Worm (Caenorhabditis elegans) whole organism, L2 larva: ENCODE results near the gene nhr-79.

ENCODE experiments used
- C34F6.9 ChIP-seq: fragments of 150-350 bp; optimal IDR thresholded peaks from 2 replicates; lab custom pipeline; 2014; ENCODE audit warnings: missing biosample characterization, missing genetic modification characterization
- F13H6.1 ChIP-seq: sonication (generic microtip); optimal IDR thresholded peaks from 2 replicates; lab custom pipeline; 2016; ENCODE audit warnings: missing genetic modification characterization, missing compliant biosample characterization
- R02D3.7 ChIP-seq: fragments of 150-350 bp; optimal IDR thresholded peaks from 2 replicates; lab custom pipeline; 2014; ENCODE audit warnings: missing biosample characterization, missing genetic modification characterization
- Y55F3AM.14 ChIP-seq: fragments of 200-800 bp; sonication (Bioruptor generic); optimal IDR thresholded peaks from 2 replicates; lab custom pipeline; 2018; ENCODE audit warnings: mild to moderate bottlenecking, missing genetic modification characterization, missing compliant biosample characterization
- ZK546.5 ChIP-seq: sonication (generic microtip); optimal IDR thresholded peaks from 2 replicates; lab custom pipeline; 2017; ENCODE audit warnings: missing biosample characterization, missing genetic modification characterization
- alr-1 ChIP-seq: fragments of 150-350 bp; optimal IDR thresholded peaks from 2 replicates; lab custom pipeline; 2014; ENCODE audit warnings: missing biosample characterization, missing genetic modification characterization
- aly-2 ChIP-seq: fragments of 150-350 bp; optimal IDR thresholded peaks from 2 replicates; lab custom pipeline; 2014; ENCODE audit warnings: missing biosample characterization, missing genetic modification characterization
- ama-1 ChIP-seq: fragments of 150-350 bp; optimal IDR thresholded peaks from 2 replicates; lab custom pipeline; 2018; ENCODE audit warnings: inconsistent platforms
- blmp-1 ChIP-seq: sonication (generic microtip); optimal IDR thresholded peaks from 2 replicates; lab custom pipeline; 2017; ENCODE audit warnings: missing genetic modification characterization, mild to moderate bottlenecking, missing compliant biosample characterization, antibody characterized with exemption, moderate library complexity; ENCODE audit not compliant: insufficient read depth
- ceh-82 ChIP-seq: fragments of 150-350 bp; optimal IDR thresholded peaks from 2 replicates; lab custom pipeline; 2014; ENCODE audit warnings: missing biosample characterization, missing genetic modification characterization
- crh-2 ChIP-seq: sonication (generic microtip); optimal IDR thresholded peaks from 2 replicates; lab custom pipeline; 2017; ENCODE audit warnings: missing biosample characterization, missing genetic modification characterization
- dmd-4 ChIP-seq: sonication (generic microtip); optimal IDR thresholded peaks from 2 replicates; lab custom pipeline; 2017; ENCODE audit warnings: missing biosample characterization, missing genetic modification characterization
- elt-3 ChIP-seq: sonication (generic microtip); optimal IDR thresholded peaks from 2 replicates; lab custom pipeline; 2017; ENCODE audit warnings: missing biosample characterization, missing genetic modification characterization
- fos-1 ChIP-seq: fragments of 150-350 bp; optimal IDR thresholded peaks from 2 replicates; lab custom pipeline; 2014; ENCODE audit warnings: missing biosample characterization, missing genetic modification characterization
- gmeb-1 ChIP-seq: fragments of 150-350 bp; optimal IDR thresholded peaks from 2 replicates; lab custom pipeline; 2014; ENCODE audit warnings: missing biosample characterization, missing genetic modification characterization
- lin-11 ChIP-seq: fragments of 150-350 bp; sonication (generic microtip); optimal IDR thresholded peaks from 2 replicates; lab custom pipeline; 2014; ENCODE audit warnings: missing biosample characterization, missing genetic modification characterization, inconsistent platforms, mixed read lengths
- lin-13 ChIP-seq: fragments of 150-350 bp; optimal IDR thresholded peaks from 2 replicates; lab custom pipeline; 2014; ENCODE audit warnings: missing biosample characterization, missing genetic modification reagents, missing genetic modification characterization
- lin-39 ChIP-seq: fragments of 150-350 bp; optimal IDR thresholded peaks from 2 replicates; lab custom pipeline; 2014; ENCODE audit warnings: missing biosample characterization, missing genetic modification reagents, missing genetic modification characterization
- lsy-2 ChIP-seq, 2 experiments: fragments of 150-350 bp in 1 of 2; sonication (generic microtip) in 1 of 2; optimal IDR thresholded peaks; 2 replicates each; lab custom pipeline; 2014 to 2017; ENCODE audit warnings: missing biosample characterization in 2 of 2, missing genetic modification characterization in 2 of 2
- mab-5 ChIP-seq: fragments of 150-350 bp; optimal IDR thresholded peaks from 2 replicates; lab custom pipeline; 2014; ENCODE audit warnings: missing biosample characterization, missing genetic modification characterization
- mbf-1 ChIP-seq: sonication (generic microtip); optimal IDR thresholded peaks from 2 replicates; lab custom pipeline; 2017; ENCODE audit warnings: missing biosample characterization, missing genetic modification characterization
- mdl-1 ChIP-seq, 2 experiments: fragments of 150-350 bp in 1 of 2; sonication (generic microtip) in 1 of 2; optimal IDR thresholded peaks; 2 replicates each; lab custom pipeline; 2017; ENCODE audit warnings: missing biosample characterization in 2 of 2, missing genetic modification characterization in 2 of 2
- nhr-10 ChIP-seq: sonication (generic microtip); optimal IDR thresholded peaks from 2 replicates; lab custom pipeline; 2017; ENCODE audit warnings: missing biosample characterization, missing genetic modification characterization
- nhr-11 ChIP-seq: fragments of 150-350 bp; optimal IDR thresholded peaks from 2 replicates; lab custom pipeline; 2014; ENCODE audit warnings: missing biosample characterization, missing genetic modification characterization
- nhr-12 ChIP-seq: fragments of 150-350 bp; optimal IDR thresholded peaks from 2 replicates; lab custom pipeline; 2014; ENCODE audit warnings: missing biosample characterization, missing genetic modification characterization
- nhr-129 ChIP-seq: fragments of 150-350 bp; optimal IDR thresholded peaks from 2 replicates; lab custom pipeline; 2014; ENCODE audit warnings: missing biosample characterization, missing genetic modification characterization
- nhr-21 ChIP-seq: fragments of 150-350 bp; optimal IDR thresholded peaks from 2 replicates; lab custom pipeline; 2014; ENCODE audit warnings: missing biosample characterization, missing genetic modification characterization
- nhr-23 ChIP-seq: fragments of 150-350 bp; optimal IDR thresholded peaks from 2 replicates; lab custom pipeline; 2014; ENCODE audit warnings: missing biosample characterization, missing genetic modification reagents, missing genetic modification characterization
- nhr-237 ChIP-seq: fragments of 150-350 bp; optimal IDR thresholded peaks from 2 replicates; lab custom pipeline; 2014; ENCODE audit warnings: missing biosample characterization, missing genetic modification characterization
- nhr-25 ChIP-seq: fragments of 150-350 bp; sonication (generic microtip); optimal IDR thresholded peaks from 3 replicates; lab custom pipeline; 2014; ENCODE audit warnings: missing biosample characterization, missing genetic modification characterization
- nhr-6 ChIP-seq: fragments of 150-350 bp; optimal IDR thresholded peaks from 2 replicates; lab custom pipeline; 2014; ENCODE audit warnings: missing biosample characterization, missing genetic modification characterization
- nhr-77 ChIP-seq: fragments of 150-350 bp; optimal IDR thresholded peaks from 2 replicates; lab custom pipeline; 2014; ENCODE audit warnings: missing biosample characterization, missing genetic modification characterization
- peb-1 ChIP-seq: fragments of 150-350 bp; optimal IDR thresholded peaks from 2 replicates; lab custom pipeline; 2014; ENCODE audit warnings: missing biosample characterization, missing genetic modification characterization
- sem-4 ChIP-seq: fragments of 150-350 bp; optimal IDR thresholded peaks from 2 replicates; lab custom pipeline; 2014; ENCODE audit warnings: missing biosample characterization, missing genetic modification reagents, missing genetic modification characterization
- skn-1 ChIP-seq: sonication (generic microtip); optimal IDR thresholded peaks from 2 replicates; lab custom pipeline; 2017; ENCODE audit warnings: missing biosample characterization, missing genetic modification characterization
- sma-3 ChIP-seq: sonication (generic microtip); optimal IDR thresholded peaks from 2 replicates; lab custom pipeline; 2016; ENCODE audit warnings: missing genetic modification reagents, missing genetic modification characterization, missing compliant biosample characterization
- sma-9 ChIP-seq, 2 experiments: fragments of 150-350 bp in 1 of 2; sonication (generic microtip) in 1 of 2; optimal IDR thresholded peaks; 2 replicates each; lab custom pipeline; 2014 to 2016; ENCODE audit warnings: missing genetic modification characterization in 2 of 2, mild to moderate bottlenecking in 1 of 2, missing biosample characterization in 1 of 2, missing compliant biosample characterization in 1 of 2, missing genetic modification reagents in 1 of 2, moderate library complexity in 1 of 2
- snpc-4 ChIP-seq: fragments of 150-350 bp; optimal IDR thresholded peaks from 2 replicates; lab custom pipeline; 2014; ENCODE audit warnings: missing biosample characterization, missing genetic modification characterization
- unc-39 ChIP-seq: fragments of 150-350 bp; optimal IDR thresholded peaks from 2 replicates; lab custom pipeline; 2014; ENCODE audit warnings: missing biosample characterization, missing genetic modification characterization
- unc-55 ChIP-seq: fragments of 150-350 bp; sonication (generic microtip); optimal IDR thresholded peaks from 3 replicates; lab custom pipeline; 2014; ENCODE audit warnings: missing biosample characterization, missing genetic modification reagents, missing genetic modification characterization
- ztf-1 ChIP-seq: fragments of 200-800 bp; sonication (Bioruptor generic); conservative IDR thresholded peaks from 2 replicates; pipeline ENCODE4 v1.3.6; 2022; ENCODE audit warnings: missing genetic modification characterization, missing compliant biosample characterization
- ztf-4 ChIP-seq: fragments of 150-350 bp; optimal IDR thresholded peaks from 2 replicates; lab custom pipeline; 2014; ENCODE audit warnings: missing biosample characterization, missing genetic modification characterization

The nhr-79 gene

ce11 chrV:19202800-19203199 is 8.9 kb downstream of the nhr-79 start:
- TF ChIP-seq nhr-129 (tag; lab: Kevin White, UChicago) (no peak), R02D3.7 (tag; lab: Kevin White, UChicago) (no peak), nhr-25 (no peak), ama-1 (lab: Kevin White, UChicago) (no peak), unc-39 (tag; lab: Kevin White, UChicago) (no peak), peb-1 (tag; lab: Kevin White, UChicago) (no peak), sma-3 (GFP tag; lab: Kevin White, UChicago) (no peak), nhr-237 (no peak), nhr-21 (tag; lab: Kevin White, UChicago) (no peak), gmeb-1 (no peak), lin-39 (tag; lab: Kevin White, UChicago) (no peak), F13H6.1 (tag; lab: Kevin White, UChicago) (no peak), Y55F3AM.14 (no peak), ceh-82 (no peak), mbf-1 (tag; lab: Kevin White, UChicago) (no peak)

DNA sequence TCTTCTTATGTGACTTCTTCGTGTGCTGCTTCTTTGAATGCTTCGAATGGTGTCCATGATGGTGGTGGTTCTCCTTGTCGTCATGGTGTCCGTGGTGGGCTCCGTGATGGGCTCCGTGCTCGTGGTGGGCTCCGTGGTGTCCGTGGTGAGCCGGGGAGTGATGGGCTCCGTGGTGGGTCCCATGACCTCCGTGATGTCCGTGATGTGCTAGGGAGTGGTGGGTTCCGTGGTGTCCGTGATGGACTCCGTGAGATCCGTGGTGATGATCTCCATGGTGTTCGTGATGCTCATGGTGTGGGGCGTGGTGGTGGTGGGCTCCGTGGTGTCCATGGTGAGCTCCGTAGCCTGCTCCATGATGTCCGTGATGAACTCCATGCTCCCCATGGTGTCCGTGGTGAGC is 10.5 kb downstream of the nhr-79 start:
- TF ChIP-seq mab-5 (tag; lab: Kevin White, UChicago) (no peak), nhr-6 (tag; lab: Kevin White, UChicago) (no peak), elt-3 (no peak), nhr-237 (no peak), ztf-1 (GFP tag; lab: Robert Waterston, UW) (no peak), nhr-11 (no peak), lin-11 (tag; lab: Kevin White, UChicago) (no peak), snpc-4 (tag; lab: Kevin White, UChicago) (no peak), mdl-1 (tag; optimal IDR thresholded peaks at IDR 0.05; lab: Kevin White, UChicago) (no peak), dmd-4 (tag; lab: Kevin White, UChicago) (no peak), nhr-25 (no peak), R02D3.7 (tag; lab: Kevin White, UChicago) (no peak), nhr-12 (no peak), skn-1 (tag; lab: Kevin White, UChicago) (no peak), sma-9 (GFP tag; optimal IDR thresholded peaks at IDR 0.05; lab: Kevin White, UChicago) (no peak), sma-9 (tag; optimal IDR thresholded peaks at IDR 0.05; lab: Kevin White, UChicago) (no peak), gmeb-1 (no peak)
- TF ChIP-seq, all 48 proteins: peak for 0

ce11 chrV:19189963-19190597 is 21.6 kb downstream of the nhr-79 start, which contains the start of the genes Y39B6A.3 and pph-5:
Gene Y39B6A.3, minus strand, starts transcription at chrV:19190013.
Gene pph-5, plus strand, starts transcription at chrV:19190547.
- no peak for TF ChIP-seq nhr-10 (tag; lab: Kevin White, UChicago)
- no peak for TF ChIP-seq ceh-82
- no peak for TF ChIP-seq alr-1
- no peak for TF ChIP-seq lin-39 (tag; lab: Kevin White, UChicago)
- TF ChIP-seq lin-13 (GFP tag; lab: Kevin White, UChicago) = peak; percentile 71
- TF ChIP-seq unc-55 (GFP tag; lab: Kevin White, UChicago) = peak; percentile 32
- peak; percentile 44 for TF ChIP-seq crh-2 (tag; lab: Kevin White, UChicago)
- TF ChIP-seq Y55F3AM.14 = no peak
- no peak for TF ChIP-seq ztf-1 (GFP tag; lab: Robert Waterston, UW)
- TF ChIP-seq nhr-25 = no peak
- no peak for TF ChIP-seq elt-3
- no peak for TF ChIP-seq mbf-1 (tag; lab: Kevin White, UChicago)
- TF ChIP-seq nhr-21 (tag; lab: Kevin White, UChicago) = no peak
- TF ChIP-seq fos-1 = no peak
- TF ChIP-seq ama-1 (lab: Kevin White, UChicago) = no peak
- no peak for TF ChIP-seq skn-1 (tag; lab: Kevin White, UChicago)
- TF ChIP-seq R02D3.7 (tag; lab: Kevin White, UChicago) = peak; percentile 95
- TF ChIP-seq C34F6.9 = peak; percentile 62
- TF ChIP-seq peb-1 (tag; lab: Kevin White, UChicago) = no peak
- TF ChIP-seq nhr-11 = no peak
- TF ChIP-seq mdl-1 (tag; optimal IDR thresholded peaks at IDR 0.05; lab: Kevin White, UChicago) = no peak
- TF ChIP-seq mab-5 (tag; lab: Kevin White, UChicago) = no peak
- peak; percentile 31 for TF ChIP-seq nhr-129 (tag; lab: Kevin White, UChicago)
- TF ChIP-seq ZK546.5 (tag; lab: Kevin White, UChicago) = no peak
- TF ChIP-seq nhr-77 = no peak
- no peak for TF ChIP-seq unc-39 (tag; lab: Kevin White, UChicago)
- TF ChIP-seq nhr-23 (tag; lab: Kevin White, UChicago) = no peak
- TF ChIP-seq ztf-4 (tag; lab: Kevin White, UChicago) = no peak
- TF ChIP-seq nhr-12 = no peak
- no peak for TF ChIP-seq sma-3 (GFP tag; lab: Kevin White, UChicago)
- no peak for TF ChIP-seq aly-2 (tag; lab: Kevin White, UChicago)
- peak; percentile 34 to 70 for TF ChIP-seq lsy-2 (tag; optimal IDR thresholded peaks at IDR 0.05; lab: Kevin White, UChicago)
- TF ChIP-seq sem-4 (tag; lab: Kevin White, UChicago) = no peak
- peak; percentile 39 for TF ChIP-seq gmeb-1
- TF ChIP-seq blmp-1 (tag; lab: Kevin White, UChicago) = no peak
